Comparison of ENCODE assay signal across 1 fruit fly cellular context in the genomic region with DNA sequence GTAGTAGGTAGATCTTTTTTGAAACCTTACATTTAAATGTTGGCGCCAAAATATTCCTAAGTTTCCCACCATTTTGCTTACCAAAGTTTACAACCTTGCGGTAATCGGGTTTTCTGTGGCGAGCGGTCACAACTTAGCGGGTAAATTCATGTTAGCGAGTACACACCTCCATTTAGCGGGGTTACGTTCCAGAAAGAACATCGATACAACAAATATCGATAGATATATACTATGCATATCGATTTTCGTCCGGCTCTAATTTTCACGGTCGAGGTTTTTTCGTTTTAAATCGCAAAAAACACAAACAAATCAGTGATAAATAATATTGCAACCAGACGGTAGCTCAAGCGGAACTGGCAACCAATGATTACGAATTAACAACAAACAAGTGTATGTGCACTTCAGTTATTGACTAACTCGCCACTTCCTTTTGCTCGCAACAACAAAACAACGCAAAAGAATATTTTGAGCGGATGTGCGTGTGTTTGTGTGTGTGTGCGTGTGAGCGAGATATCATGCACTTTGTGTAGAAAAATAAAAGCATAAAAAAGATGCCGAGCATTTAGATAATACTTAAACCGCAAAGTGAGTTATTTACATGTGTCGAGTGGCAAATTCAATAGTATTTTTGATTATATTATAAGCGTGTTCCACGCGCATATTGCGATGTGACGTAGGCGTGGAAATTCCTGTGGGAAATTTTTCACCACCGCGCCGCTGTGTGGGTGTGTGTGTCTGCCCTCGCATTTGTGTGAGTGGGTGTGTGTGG.
TF ChIP-seq lines count a peak whose summit lies in the region.

Lnk (plus strand) TSS at position 236 of the 769 bp plus-strand sequence.

TF ChIP-seq in whole organism, embryonic, 481 proteins besides CTCF, POLR2A, EP300 and RAD21 (continued from another document and continues in another):
- TF ChIP-seq bbx (GFP tag; IDR thresholded peaks at IDR 0.05; lab: Robert Waterston, UW; ENCODE audit: partially characterized antibody) (peak; percentile 95), CG9817 (tag; optimal IDR thresholded peaks at IDR 0.05; lab: Kevin White, UChicago) (no peak), CG12391 (tag; optimal IDR thresholded peaks at IDR 0.05; lab: Kevin White, UChicago) (peak; percentile 22), CoRest (tag; optimal IDR thresholded peaks at IDR 0.05; lab: Kevin White, UChicago) (peak; percentile 39), Fer2 (tag; optimal IDR thresholded peaks at IDR 0.05; lab: Kevin White, UChicago) (no peak), CG13894 (tag; optimal IDR thresholded peaks at IDR 0.05; lab: Kevin White, UChicago) (no peak), ttk (GFP tag; IDR thresholded peaks at IDR 0.05; lab: Robert Waterston, UW) (no peak), seq (GFP tag; IDR thresholded peaks at IDR 0.05; lab: Robert Waterston, UW) (no peak), CG5953 (GFP tag; IDR thresholded peaks at IDR 0.05; lab: Robert Waterston, UW) (no peak), CG10366 (GFP tag; IDR thresholded peaks at IDR 0.05; lab: Robert Waterston, UW) (no peak), CG4328 (GFP tag; optimal IDR thresholded peaks at IDR 0.05; lab: Kevin White, UChicago) (peak; percentile 14), fd64A (GFP tag; optimal IDR thresholded peaks at IDR 0.05; lab: Kevin White, UChicago) (no peak), ftz-f1 (GFP tag; optimal IDR thresholded peaks at IDR 0.05; lab: Kevin White, UChicago) (no peak), CG7963 (GFP tag; IDR thresholded peaks at IDR 0.05; lab: Robert Waterston, UW; ENCODE audit: partially characterized antibody) (peak; percentile 87), CG17361 (GFP tag; IDR thresholded peaks at IDR 0.05; lab: Robert Waterston, UW) (peak; percentile 28; the same call in 2 of the 3 replicates), bigmax (GFP tag; optimal IDR thresholded peaks at IDR 0.05; lab: Kevin White, UChicago) (no peak), Xbp1 (GFP tag; optimal IDR thresholded peaks at IDR 0.05; lab: Kevin White, UChicago) (peak; percentile 18), CG2202 (tag; optimal IDR thresholded peaks at IDR 0.05; lab: Kevin White, UChicago) (no peak), Stat92E (GFP tag; optimal IDR thresholded peaks at IDR 0.05; lab: Kevin White, UChicago) (peak in 1 of 3 experiments; percentile 64), CG6689 (GFP tag; IDR thresholded peaks at IDR 0.05; lab: Robert Waterston, UW) (no peak), CG31388 (GFP tag; optimal IDR thresholded peaks at IDR 0.05; lab: Kevin White, UChicago) (no peak), CG17829 (tag; optimal IDR thresholded peaks at IDR 0.05; lab: Kevin White, UChicago) (peak; percentile 46), kay (GFP tag; optimal IDR thresholded peaks at IDR 0.05; lab: Kevin White, UChicago) (no peak), CG10959 (GFP tag; IDR thresholded peaks at IDR 0.05; lab: Robert Waterston, UW) (no peak), gt (GFP tag; IDR thresholded peaks at IDR 0.05; lab: Robert Waterston, UW) (no peak), BEAF-32 (GFP tag; optimal IDR thresholded peaks at IDR 0.05; lab: Kevin White, UChicago) (peak; percentile 96), Hsf (GFP tag; optimal IDR thresholded peaks at IDR 0.05; lab: Kevin White, UChicago) (no peak), D (optimal IDR thresholded peaks at IDR 0.05; lab: Kevin White, UChicago) (no peak), D (GFP tag; optimal IDR thresholded peaks at IDR 0.05; lab: Kevin White, UChicago) (no peak), CG11398 (GFP tag; optimal IDR thresholded peaks at IDR 0.05; lab: Kevin White, UChicago) (no peak), crol (GFP tag; IDR thresholded peaks at IDR 0.05; lab: Robert Waterston, UW) (no peak), CG8944 (GFP tag; optimal IDR thresholded peaks at IDR 0.05; lab: Kevin White, UChicago) (no peak), pan (optimal IDR thresholded peaks at IDR 0.05; lab: Kevin White, UChicago) (no peak), pan (GFP tag; optimal IDR thresholded peaks at IDR 0.05 in 1 of 2, IDR thresholded peaks at IDR 0.05 in 1 of 2) (no peak), pum (GFP tag; optimal IDR thresholded peaks at IDR 0.05; lab: Kevin White, UChicago) (no peak), Hmr (GFP tag; optimal IDR thresholded peaks at IDR 0.05; lab: Kevin White, UChicago) (peak; percentile 61), CG14710 (tag; optimal IDR thresholded peaks at IDR 0.05; lab: Kevin White, UChicago) (peak; percentile 54), CG16813 (GFP tag; IDR thresholded peaks at IDR 0.05; lab: Robert Waterston, UW; ENCODE audit: partially characterized antibody) (peak; percentile 89), CG10147 (GFP tag; optimal IDR thresholded peaks at IDR 0.05; lab: Kevin White, UChicago) (no peak), jing (GFP tag; optimal IDR thresholded peaks at IDR 0.05; lab: Kevin White, UChicago) (no peak), lov (optimal IDR thresholded peaks at IDR 0.05; lab: Kevin White, UChicago) (no peak), lov (GFP tag; IDR thresholded peaks at IDR 0.05; lab: Robert Waterston, UW) (no peak), Hr78 (GFP tag; optimal IDR thresholded peaks at IDR 0.05; lab: Kevin White, UChicago) (no peak), crc (GFP tag; optimal IDR thresholded peaks at IDR 0.05; lab: Kevin White, UChicago) (no peak), fd102C (GFP tag; optimal IDR thresholded peaks at IDR 0.05; lab: Kevin White, UChicago) (no peak), gfzf (GFP tag; optimal IDR thresholded peaks at IDR 0.05; lab: Kevin White, UChicago) (peak; percentile 76), caup (GFP tag; optimal IDR thresholded peaks at IDR 0.05; lab: Kevin White, UChicago; ENCODE audit: severe bottlenecking) (no peak), CG30403 (GFP tag; optimal IDR thresholded peaks at IDR 0.05; lab: Kevin White, UChicago) (peak; percentile 3), CG11695 (GFP tag; IDR thresholded peaks at IDR 0.05; lab: Robert Waterston, UW) (no peak), mam (GFP tag; optimal IDR thresholded peaks at IDR 0.05; lab: Kevin White, UChicago) (no peak), so (GFP tag; IDR thresholded peaks at IDR 0.05; lab: Robert Waterston, UW) (no peak), CG18619 (GFP tag; optimal IDR thresholded peaks at IDR 0.05; lab: Kevin White, UChicago) (no peak), Med (GFP tag; lab: Kevin White, UChicago) (peak; percentile 57), CG18262 (tag; optimal IDR thresholded peaks at IDR 0.05; lab: Kevin White, UChicago) (no peak), Poxn (GFP tag; IDR thresholded peaks at IDR 0.05; lab: Robert Waterston, UW) (no peak), CG10462 (GFP tag; optimal IDR thresholded peaks at IDR 0.05; lab: Kevin White, UChicago) (no peak), CG9215 (GFP tag; IDR thresholded peaks at IDR 0.05; lab: Robert Waterston, UW) (no peak), Atf-2 (GFP tag; optimal IDR thresholded peaks at IDR 0.05; lab: Kevin White, UChicago) (no peak), CG31365 (tag; optimal IDR thresholded peaks at IDR 0.05; lab: Kevin White, UChicago) (peak; percentile 38), dmrt99B (tag; optimal IDR thresholded peaks at IDR 0.05; lab: Kevin White, UChicago) (no peak), lilli (GFP tag; optimal IDR thresholded peaks at IDR 0.05; lab: Kevin White, UChicago) (no peak), scrt (GFP tag; optimal IDR thresholded peaks at IDR 0.05; lab: Kevin White, UChicago) (no peak), CG5180 (GFP tag; optimal IDR thresholded peaks at IDR 0.05; lab: Kevin White, UChicago) (no peak), CG7987 (GFP tag; optimal IDR thresholded peaks at IDR 0.05; lab: Kevin White, UChicago) (no peak), ap (GFP tag; IDR thresholded peaks at IDR 0.05; lab: Robert Waterston, UW) (no peak), toy (GFP tag; IDR thresholded peaks at IDR 0.05; lab: Robert Waterston, UW) (no peak), CG17186 (GFP tag; optimal IDR thresholded peaks at IDR 0.05; lab: Kevin White, UChicago) (peak; percentile 53), pb (GFP tag; optimal IDR thresholded peaks at IDR 0.05; lab: Kevin White, UChicago) (no peak), Taf1 (GFP tag; IDR thresholded peaks at IDR 0.05; lab: Robert Waterston, UW) (no peak), nau (GFP tag; optimal IDR thresholded peaks at IDR 0.05; lab: Kevin White, UChicago) (peak; percentile 43), dan (GFP tag; IDR thresholded peaks at IDR 0.05; lab: Robert Waterston, UW) (no peak), prd (optimal IDR thresholded peaks at IDR 0.05; lab: Kevin White, UChicago) (no peak), prd (GFP tag; IDR thresholded peaks at IDR 0.05; lab: Robert Waterston, UW) (no peak), gsb-n (tag; optimal IDR thresholded peaks at IDR 0.05; lab: Kevin White, UChicago) (peak; percentile 64), zfh1 (GFP tag; IDR thresholded peaks at IDR 0.05; lab: Robert Waterston, UW) (no peak), CG1602 (GFP tag; optimal IDR thresholded peaks at IDR 0.05; lab: Kevin White, UChicago) (no peak), hth (optimal IDR thresholded peaks at IDR 0.05; lab: Kevin White, UChicago) (no peak), grau (tag; optimal IDR thresholded peaks at IDR 0.05; lab: Kevin White, UChicago) (no peak), CG11085 (GFP tag; IDR thresholded peaks at IDR 0.05; lab: Robert Waterston, UW) (no peak), GATAe (GFP tag; conservative IDR thresholded peaks at IDR 0.05; lab: Robert Waterston, UW) (no peak), CG9932 (GFP tag; IDR thresholded peaks at IDR 0.05; lab: Robert Waterston, UW) (peak; percentile 69), CG13123 (GFP tag; optimal IDR thresholded peaks at IDR 0.05; lab: Kevin White, UChicago) (no peak), CG15073 (GFP tag; optimal IDR thresholded peaks at IDR 0.05; lab: Kevin White, UChicago) (no peak), Dp (GFP tag; optimal IDR thresholded peaks at IDR 0.05; lab: Kevin White, UChicago) (peak; percentile 96), YL-1 (GFP tag; optimal IDR thresholded peaks at IDR 0.05; lab: Kevin White, UChicago) (peak; percentile 95), Ssrp (tag; optimal IDR thresholded peaks at IDR 0.05; lab: Kevin White, UChicago) (no peak), CG18764 (GFP tag; optimal IDR thresholded peaks at IDR 0.05; lab: Kevin White, UChicago) (no peak), btn (GFP tag; optimal IDR thresholded peaks at IDR 0.05; lab: Kevin White, UChicago) (no peak), CG43689 (GFP tag; IDR thresholded peaks at IDR 0.05; lab: Robert Waterston, UW) (no peak), Nf-YB (GFP tag; optimal IDR thresholded peaks at IDR 0.05; lab: Kevin White, UChicago) (no peak), Sry-δ (GFP tag; optimal IDR thresholded peaks at IDR 0.05; lab: Kevin White, UChicago) (peak; percentile 99), vnd (GFP tag; IDR thresholded peaks at IDR 0.05; lab: Robert Waterston, UW; ENCODE audit: partially characterized antibody) (peak; percentile 78), Opbp (GFP tag; IDR thresholded peaks at IDR 0.05; lab: Robert Waterston, UW; ENCODE audit: partially characterized antibody) (peak; percentile 95), ATbp (GFP tag; optimal IDR thresholded peaks at IDR 0.05; lab: Kevin White, UChicago) (no peak), CG13424 (tag; optimal IDR thresholded peaks at IDR 0.05; lab: Kevin White, UChicago) (no peak), ems (GFP tag; optimal IDR thresholded peaks at IDR 0.05; lab: Kevin White, UChicago) (no peak), sna (GFP tag; IDR thresholded peaks at IDR 0.05; lab: Robert Waterston, UW; ENCODE audit: partially characterized antibody) (peak; percentile 70), CG6272 (GFP tag; IDR thresholded peaks at IDR 0.05; lab: Robert Waterston, UW) (no peak), CG7928 (GFP tag; optimal IDR thresholded peaks at IDR 0.05; lab: Kevin White, UChicago) (no peak), schlank (tag; optimal IDR thresholded peaks at IDR 0.05; lab: Kevin White, UChicago) (no peak), az2 (GFP tag; optimal IDR thresholded peaks at IDR 0.05; lab: Kevin White, UChicago) (no peak), Dref (GFP tag; IDR thresholded peaks at IDR 0.05; lab: Robert Waterston, UW) (peak; percentile 98), Hey (tag; optimal IDR thresholded peaks at IDR 0.05; lab: Kevin White, UChicago) (no peak), NFAT (GFP tag; IDR thresholded peaks at IDR 0.05; lab: Robert Waterston, UW) (no peak; the same call in 1 of the 2 replicates), chn (GFP tag; optimal IDR thresholded peaks at IDR 0.05; lab: Kevin White, UChicago) (peak; percentile 36), sqz (GFP tag; optimal IDR thresholded peaks at IDR 0.05; lab: Kevin White, UChicago) (peak; percentile 14), Dll (GFP tag; IDR thresholded peaks at IDR 0.05; lab: Robert Waterston, UW; ENCODE audit: partially characterized antibody) (peak; percentile 84), CG8089 (GFP tag; optimal IDR thresholded peaks at IDR 0.05; lab: Kevin White, UChicago) (no peak), dimm (GFP tag; IDR thresholded peaks at IDR 0.05; lab: Robert Waterston, UW) (no peak), sd (tag; optimal IDR thresholded peaks at IDR 0.05; lab: Kevin White, UChicago) (peak; percentile 90), H15 (GFP tag; IDR thresholded peaks at IDR 0.05; lab: Robert Waterston, UW) (no peak), CG18476 (GFP tag; optimal IDR thresholded peaks at IDR 0.05; lab: Kevin White, UChicago) (no peak), CG2129 (GFP tag; IDR thresholded peaks at IDR 0.05; lab: Robert Waterston, UW; ENCODE audit: partially characterized antibody) (peak; percentile 76), slou (GFP tag; optimal IDR thresholded peaks at IDR 0.05; lab: Kevin White, UChicago) (no peak), CG8290 (GFP tag; optimal IDR thresholded peaks at IDR 0.05; lab: Kevin White, UChicago) (no peak), CG8290 (tag; optimal IDR thresholded peaks at IDR 0.05; lab: Kevin White, UChicago) (peak in 1 of 2 experiments; percentile 60), Oli (tag; optimal IDR thresholded peaks at IDR 0.05; lab: Kevin White, UChicago) (no peak), sens (GFP tag; lab: Kevin White, UChicago) (peak; percentile 69), CG42726 (GFP tag; IDR thresholded peaks at IDR 0.05; lab: Robert Waterston, UW; ENCODE audit: partially characterized antibody) (peak; percentile 96), Ptx1 (GFP tag; IDR thresholded peaks at IDR 0.05; lab: Robert Waterston, UW) (no peak), CG2199 (GFP tag; IDR thresholded peaks at IDR 0.05; lab: Robert Waterston, UW) (no peak), CG10543 (GFP tag; optimal IDR thresholded peaks at IDR 0.05; lab: Kevin White, UChicago) (peak; percentile 50), B-H1 (GFP tag; IDR thresholded peaks at IDR 0.05; lab: Robert Waterston, UW) (no peak), salm (tag; optimal IDR thresholded peaks at IDR 0.05; lab: Kevin White, UChicago) (no peak), D19B (GFP tag; optimal IDR thresholded peaks at IDR 0.05; lab: Kevin White, UChicago) (no peak), bab2 (GFP tag; optimal IDR thresholded peaks at IDR 0.05; lab: Kevin White, UChicago) (no peak), CG11723 (GFP tag; optimal IDR thresholded peaks at IDR 0.05; lab: Kevin White, UChicago) (no peak), CG9876 (GFP tag; optimal IDR thresholded peaks at IDR 0.05; lab: Kevin White, UChicago) (no peak)
